Worm (Caenorhabditis elegans) whole organism, midembryonic: Measurements from ENCODE around the gene C18E9.7.

Source experiments
- cog-1 ChIP-seq: sonication (generic microtip); optimal IDR thresholded peaks from 2 replicates; lab custom pipeline; 2016; ENCODE audit warnings: missing genetic modification characterization, missing compliant biosample characterization
- flt-1 ChIP-seq: fragments of 200-800 bp; sonication (Bioruptor generic); IDR thresholded peaks from 2 replicates; pipeline ENCODE4 v1.3.6; 2022; ENCODE audit warnings: missing genetic modification characterization, missing compliant biosample characterization
- med-1 ChIP-seq: sonication (generic microtip); optimal IDR thresholded peaks from 2 replicates; lab custom pipeline; 2017; ENCODE audit warnings: missing genetic modification characterization, mild to moderate bottlenecking, missing compliant biosample characterization, antibody characterized with exemption, missing genetic modification reagents; ENCODE audit not compliant: insufficient read depth
- tab-1 ChIP-seq: fragments of 200-800 bp; sonication (Bioruptor generic); IDR thresholded peaks from 2 replicates; pipeline ENCODE4 v1.3.6; 2022; ENCODE audit warnings: missing genetic modification characterization, missing compliant biosample characterization
- ztf-23 ChIP-seq: fragments of 200-800 bp; sonication (Bioruptor generic); IDR thresholded peaks from 2 replicates; pipeline ENCODE4 v1.3.6; 2022; ENCODE audit warnings: missing genetic modification reagents, missing genetic modification characterization, missing compliant biosample characterization
- ztf-29 ChIP-seq: fragments of 200-800 bp; sonication (Bioruptor generic); IDR thresholded peaks from 2 replicates; pipeline ENCODE4 v1.3.6; 2022; ENCODE audit warnings: missing genetic modification reagents, missing genetic modification characterization, missing compliant biosample characterization

DNA sequence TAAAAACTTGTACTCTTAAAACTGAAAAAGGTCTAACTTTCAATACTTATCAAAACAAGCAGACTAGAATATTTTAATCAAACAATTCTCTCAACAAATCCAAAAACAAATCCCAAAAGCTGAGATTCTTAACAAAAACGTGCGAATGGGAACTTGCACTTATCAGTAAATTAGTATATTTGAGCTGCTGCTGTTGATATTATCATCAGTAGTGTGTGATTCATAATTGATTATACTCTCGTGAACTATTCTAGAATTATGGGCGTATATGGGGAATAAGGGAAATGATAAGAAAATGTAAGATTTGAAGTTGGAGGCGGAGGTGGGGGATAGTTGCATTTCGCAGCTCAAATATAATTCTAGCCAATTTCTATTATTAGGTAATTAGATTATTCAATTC is 31.6 kb upstream of the C18E9.7 start:
- no peak for TF ChIP-seq med-1 (GFP tag; lab: Kevin White, UChicago)
- TF ChIP-seq flt-1 (GFP tag; lab: Robert Waterston, UW) = no peak
- no peak for TF ChIP-seq cog-1 (tag; lab: Kevin White, UChicago)
- no peak for TF ChIP-seq ztf-23 (GFP tag; lab: Robert Waterston, UW)
- no peak for TF ChIP-seq tab-1 (GFP tag; lab: Robert Waterston, UW)
- no peak for TF ChIP-seq ztf-29 (GFP tag; lab: Robert Waterston, UW)
